Fruit fly (Drosophila melanogaster) ovary, adult (tissue): Measurements from ENCODE around the gene disco.

Source experiments
- CG17801 ChIP-seq: fragments of 200-800 bp; optimal IDR thresholded peaks from 2 replicates; lab custom pipeline; 2019; ENCODE audit warnings: missing biosample characterization, mild to moderate bottlenecking, missing genetic modification characterization, moderate library complexity; ENCODE audit not compliant: partially characterized antibody

disco gene

dm6 chrX:16216492-16216829, at the start of gene disco:
Gene disco, minus strand, starts transcription at chrX:16216750.
- no peak for TF ChIP-seq CG17801

dm6 chrX:16263415-16263814, 46.9 kb upstream of the disco start:
- no peak for TF ChIP-seq CG17801

dm6 chrX:16244731-16245130, 28.2 kb upstream of the disco start:
- TF ChIP-seq CG17801: no peak

- TF ChIP-seq CG17801: no peak
Measured at dm6 chrX:16243989-16244388, 27.4 kb upstream of the disco start.

- TF ChIP-seq CG17801: no peak
Measured at dm6 chrX:16241831-16242451, 25.4 kb upstream of the disco start.

dm6 chrX:16231292-16231691, 14.7 kb upstream of the disco start:
- no peak for TF ChIP-seq CG17801

- TF ChIP-seq CG17801: no peak
Measured at dm6 chrX:16217518-16217869, 944 bp upstream of the disco start.

- TF ChIP-seq CG17801: no peak
Measured at dm6 chrX:16216830-16217517, 424 bp upstream of the disco start.

- TF ChIP-seq CG17801: no peak
Measured at dm6 chrX:16213998-16214397, 2.6 kb downstream of the disco start.

dm6 chrX:16209663-16210062, 6.9 kb downstream of the disco start:
- no peak for TF ChIP-seq CG17801

dm6 chrX:16208621-16209020, 7.9 kb downstream of the disco start:
- no peak for TF ChIP-seq CG17801

dm6 chrX:16205139-16205538, 11.4 kb downstream of the disco start:
- TF ChIP-seq CG17801: no peak

dm6 chrX:16204623-16205022, 11.9 kb downstream of the disco start:
- no peak for TF ChIP-seq CG17801

- TF ChIP-seq CG17801: no peak
Measured at dm6 chrX:16203269-16203925, 13.2 kb downstream of the disco start.

- TF ChIP-seq CG17801: no peak
Measured at dm6 chrX:16193814-16194213, 22.7 kb downstream of the disco start.

dm6 chrX:16175079-16175478, 41.5 kb downstream of the disco start:
- TF ChIP-seq CG17801: no peak

- TF ChIP-seq CG17801: no peak
Measured at dm6 chrX:16171427-16171826, 45.1 kb downstream of the disco start.
